Fruit fly (Drosophila melanogaster) whole organism, embryonic: ENCODE results near the gene Sulf1.
A peak's percentile ranks its signal among the peaks of the same experiment; 100 is the strongest.

Experiments used
- C15 ChIP-seq: fragments of 200-800 bp; sonication (Bioruptor generic); IDR thresholded peaks from 3 replicates; pipeline ENCODE4 v1.3.6; 2022; ENCODE audit warnings: missing biosample characterization, missing genetic modification characterization
- CG10565 ChIP-seq: fragments of 200-800 bp; sonication (Bioruptor generic); optimal IDR thresholded peaks from 3 replicates; lab custom pipeline; 2016; ENCODE audit warnings: missing biosample characterization, mild to moderate bottlenecking, missing genetic modification characterization
- CG10959 ChIP-seq: fragments of 200-800 bp; sonication (Bioruptor generic); IDR thresholded peaks from 2 replicates; pipeline ENCODE4 v1.3.6; 2022; ENCODE audit warnings: missing biosample characterization, missing genetic modification characterization
- CG12155 ChIP-seq: fragments of 200-800 bp; sonication (Bioruptor generic); optimal IDR thresholded peaks from 3 replicates; lab custom pipeline; 2016; ENCODE audit warnings: missing biosample characterization, missing genetic modification characterization
- CG12299 ChIP-seq: fragments of 200-800 bp; sonication (Bioruptor generic); optimal IDR thresholded peaks from 2 replicates; lab custom pipeline; 2018; ENCODE audit warnings: missing biosample characterization, mild to moderate bottlenecking, missing genetic modification characterization
- CG12391 ChIP-seq: fragments of 200-800 bp; sonication (Bioruptor generic); optimal IDR thresholded peaks from 3 replicates; lab custom pipeline; 2018; ENCODE audit warnings: missing biosample characterization, mild to moderate bottlenecking, missing genetic modification characterization, moderate library complexity
- CG13123 ChIP-seq: fragments of 200-800 bp; sonication (Bioruptor generic); optimal IDR thresholded peaks from 2 replicates; lab custom pipeline; 2016; ENCODE audit warnings: missing biosample characterization, missing genetic modification characterization
- CG13296 ChIP-seq: fragments of 200-800 bp; sonication (Bioruptor generic); optimal IDR thresholded peaks from 3 replicates; lab custom pipeline; 2018; ENCODE audit warnings: missing biosample characterization, mild to moderate bottlenecking, missing genetic modification characterization
- CG17359 ChIP-seq: fragments of 200-800 bp; sonication (Bioruptor generic); optimal IDR thresholded peaks from 3 replicates; lab custom pipeline; 2018; ENCODE audit warnings: missing biosample characterization, mild to moderate bottlenecking, missing genetic modification characterization, moderate library complexity
- CG17361 ChIP-seq: fragments of 200-800 bp; sonication (Bioruptor generic); IDR thresholded peaks from 3 replicates; pipeline ENCODE4 v1.3.6; 2022; ENCODE audit warnings: missing biosample characterization, missing genetic modification characterization
- CG1792 ChIP-seq: fragments of 200-800 bp; sonication (Bioruptor generic); optimal IDR thresholded peaks from 2 replicates; lab custom pipeline; 2016; ENCODE audit warnings: missing biosample characterization, missing genetic modification characterization
- CG34224 ChIP-seq: fragments of 200-800 bp; sonication (Bioruptor generic); IDR thresholded peaks from 3 replicates; pipeline ENCODE4 v1.3.6; 2022; ENCODE audit warnings: missing biosample characterization, missing genetic modification characterization; ENCODE audit not compliant: partially characterized antibody
- CG34376 ChIP-seq: fragments of 200-800 bp; sonication (Bioruptor generic); optimal IDR thresholded peaks from 2 replicates; lab custom pipeline; 2018; ENCODE audit warnings: missing biosample characterization, mild to moderate bottlenecking, missing genetic modification characterization
- CG4424 ChIP-seq: fragments of 200-800 bp; sonication (Bioruptor generic); optimal IDR thresholded peaks from 3 replicates; lab custom pipeline; 2016; ENCODE audit warnings: missing biosample characterization, missing genetic modification characterization
- CG7357 ChIP-seq: fragments of 200-800 bp; sonication (Bioruptor generic); IDR thresholded peaks from 3 replicates; pipeline ENCODE4 v1.3.6; 2022; ENCODE audit warnings: missing biosample characterization, missing genetic modification characterization
- CG8924 ChIP-seq: fragments of 200-800 bp; optimal IDR thresholded peaks from 3 replicates; lab custom pipeline; 2019; ENCODE audit warnings: missing biosample characterization, mild to moderate bottlenecking, missing genetic modification characterization, moderate library complexity
- CG9215 ChIP-seq: fragments of 200-800 bp; sonication (Bioruptor generic); IDR thresholded peaks from 2 replicates; pipeline ENCODE4 v1.3.6; 2022; ENCODE audit warnings: missing biosample characterization, missing genetic modification characterization
- CoRest ChIP-seq: fragments of 200-800 bp; sonication (Bioruptor generic); optimal IDR thresholded peaks from 3 replicates; lab custom pipeline; 2018; ENCODE audit warnings: missing biosample characterization, mild to moderate bottlenecking, missing genetic modification characterization, moderate library complexity
- D ChIP-seq, 2 experiments: fragments of 200-800 bp in 1 of 2; fragments of >200 bp in 1 of 2; sonication (Bioruptor generic) in 1 of 2; optimal IDR thresholded peaks; 2 replicates in 1 of 2; 3 replicates in 1 of 2; lab custom pipeline; 2017; ENCODE audit warnings: mild to moderate bottlenecking in 1 of 2, missing biosample characterization in 1 of 2, missing genetic modification characterization in 1 of 2, missing genetic modification reagents in 1 of 2
- D19B ChIP-seq: fragments of 200-800 bp; sonication (Bioruptor generic); optimal IDR thresholded peaks from 2 replicates; lab custom pipeline; 2017; ENCODE audit warnings: missing biosample characterization, mild to moderate bottlenecking, missing genetic modification characterization
- Dip2 ChIP-seq: fragments of 200-800 bp; sonication (Bioruptor generic); IDR thresholded peaks from 2 replicates; pipeline ENCODE4 v1.3.6; 2022; ENCODE audit warnings: missing biosample characterization, missing genetic modification characterization
- Dll ChIP-seq: fragments of 200-800 bp; sonication (Bioruptor generic); IDR thresholded peaks from 4 replicates; pipeline ENCODE4 v1.3.6; 2022; ENCODE audit warnings: missing biosample characterization, missing genetic modification characterization; ENCODE audit not compliant: partially characterized antibody
- HLH3B ChIP-seq: fragments of 200-800 bp; sonication (Bioruptor generic); IDR thresholded peaks from 2 replicates; pipeline ENCODE4 v1.3.6; 2022; ENCODE audit warnings: missing biosample characterization, missing genetic modification characterization
- HmgD ChIP-seq: fragments of 200-800 bp; sonication (Bioruptor generic); optimal IDR thresholded peaks from 3 replicates; lab custom pipeline; 2016; ENCODE audit warnings: missing biosample characterization, missing genetic modification characterization
- Jarid2 ChIP-seq: fragments of 200-800 bp; sonication (Bioruptor generic); optimal IDR thresholded peaks from 3 replicates; lab custom pipeline; 2017; ENCODE audit warnings: mild to moderate bottlenecking, missing biosample characterization, missing genetic modification reagents, missing genetic modification characterization
- Kr ChIP-seq: fragments of 200-800 bp; sonication (Bioruptor generic); optimal IDR thresholded peaks from 2 replicates; lab custom pipeline; 2017; ENCODE audit warnings: missing biosample characterization, mild to moderate bottlenecking, missing genetic modification characterization
- Oaz ChIP-seq: fragments of 200-800 bp; sonication (Bioruptor generic); IDR thresholded peaks from 2 replicates; pipeline ENCODE4 v1.3.6; 2022; ENCODE audit warnings: missing biosample characterization, missing genetic modification characterization
- Pdp1 ChIP-seq, 2 experiments: fragments of 200-800 bp; sonication (Bioruptor generic); optimal IDR thresholded peaks; 3 replicates each; lab custom pipeline; 2016; ENCODE audit warnings: missing biosample characterization in 2 of 2, missing genetic modification characterization in 2 of 2, mild to moderate bottlenecking in 1 of 2, moderate library complexity in 1 of 2
- Side ChIP-seq: fragments of 200-800 bp; sonication (Bioruptor generic); optimal IDR thresholded peaks from 2 replicates; lab custom pipeline; 2016; ENCODE audit warnings: missing biosample characterization, missing genetic modification characterization
- Spps ChIP-seq: fragments of 200-800 bp; sonication (Bioruptor generic); optimal IDR thresholded peaks from 2 replicates; lab custom pipeline; 2018; ENCODE audit warnings: missing biosample characterization, mild to moderate bottlenecking, missing genetic modification characterization
- Tbp ChIP-seq: fragments of >200 bp; optimal IDR thresholded peaks from 2 replicates; lab custom pipeline; 2018; ENCODE audit warnings: missing biosample characterization, missing genetic modification characterization
- Trl ChIP-seq, 3 experiments: fragments of >200 bp in 2 of 3; fragments of 200-800 bp in 1 of 3; sonication (Bioruptor generic) in 1 of 3; optimal IDR thresholded peaks; 2 replicates in 1 of 3; 3 replicates in 2 of 3; lab custom pipeline; 2016 to 2017; ENCODE audit warnings: missing biosample characterization in 1 of 3, missing genetic modification characterization in 1 of 3
- ase ChIP-seq: fragments of 200-800 bp; sonication (Bioruptor generic); IDR thresholded peaks from 3 replicates; pipeline ENCODE4 v1.3.6; 2022; ENCODE audit warnings: missing biosample characterization, missing genetic modification characterization
- cas ChIP-seq: fragments of 200-800 bp; sonication (Bioruptor generic); IDR thresholded peaks from 2 replicates; pipeline ENCODE4 v1.3.6; 2022; ENCODE audit warnings: missing biosample characterization, missing genetic modification characterization
- chinmo ChIP-seq: fragments of 200-800 bp; sonication (Bioruptor generic); IDR thresholded peaks from 4 replicates; pipeline ENCODE4 v1.3.6; 2022; ENCODE audit warnings: missing biosample characterization, missing genetic modification characterization; ENCODE audit not compliant: partially characterized antibody
- ci ChIP-seq: fragments of 200-800 bp; sonication (Bioruptor generic); IDR thresholded peaks from 3 replicates; pipeline ENCODE4 v1.3.6; 2022; ENCODE audit warnings: missing biosample characterization, missing genetic modification characterization
- da ChIP-seq: fragments of 200-800 bp; sonication (Bioruptor generic); optimal IDR thresholded peaks from 2 replicates; lab custom pipeline; 2016; ENCODE audit warnings: missing biosample characterization, missing genetic modification characterization
- dysf ChIP-seq: fragments of 200-800 bp; sonication (Bioruptor generic); IDR thresholded peaks from 3 replicates; pipeline ENCODE4 v1.3.6; 2022; ENCODE audit warnings: missing biosample characterization, missing genetic modification characterization
- gcm ChIP-seq: fragments of 200-800 bp; sonication (Bioruptor generic); optimal IDR thresholded peaks from 2 replicates; lab custom pipeline; 2019; ENCODE audit warnings: missing biosample characterization, mild to moderate bottlenecking, missing genetic modification characterization, moderate library complexity
- gfzf ChIP-seq: fragments of 200-800 bp; sonication (Bioruptor generic); optimal IDR thresholded peaks from 2 replicates; lab custom pipeline; 2016; ENCODE audit warnings: missing biosample characterization, mild to moderate bottlenecking, missing genetic modification characterization, moderate library complexity
- gro ChIP-seq: fragments of 200-800 bp; sonication (Bioruptor generic); optimal IDR thresholded peaks from 2 replicates; lab custom pipeline; 2016; ENCODE audit warnings: missing biosample characterization, missing genetic modification characterization
- hb ChIP-seq: fragments of 200-800 bp; sonication (Bioruptor generic); IDR thresholded peaks from 3 replicates; pipeline ENCODE4 v1.3.6; 2022; ENCODE audit warnings: missing biosample characterization, missing genetic modification characterization; ENCODE audit not compliant: partially characterized antibody
- her ChIP-seq: fragments of 200-800 bp; sonication (Bioruptor generic); optimal IDR thresholded peaks from 2 replicates; lab custom pipeline; 2016; ENCODE audit warnings: missing biosample characterization, missing genetic modification characterization
- lab ChIP-seq: fragments of 200-800 bp; sonication (Bioruptor generic); optimal IDR thresholded peaks from 3 replicates; lab custom pipeline; 2017; ENCODE audit warnings: missing biosample characterization, missing genetic modification characterization, mild to moderate bottlenecking, moderate library complexity, missing genetic modification reagents
- mirr ChIP-seq: fragments of 200-800 bp; sonication (Bioruptor generic); optimal IDR thresholded peaks from 3 replicates; lab custom pipeline; 2018; ENCODE audit warnings: missing biosample characterization, mild to moderate bottlenecking, missing genetic modification characterization
- nmo ChIP-seq: fragments of 200-800 bp; sonication (Bioruptor generic); optimal IDR thresholded peaks from 2 replicates; lab custom pipeline; 2018; ENCODE audit warnings: missing biosample characterization, mild to moderate bottlenecking, missing genetic modification characterization, moderate library complexity
- pnt ChIP-seq: fragments of 200-800 bp; sonication (Bioruptor generic); optimal IDR thresholded peaks from 3 replicates; lab custom pipeline; 2016; ENCODE audit warnings: missing biosample characterization, missing genetic modification characterization
- stwl ChIP-seq: fragments of 200-800 bp; sonication (Bioruptor generic); optimal IDR thresholded peaks from 3 replicates; lab custom pipeline; 2018; ENCODE audit warnings: missing biosample characterization, mild to moderate bottlenecking, missing genetic modification characterization, moderate library complexity
- tin ChIP-seq: fragments of 200-800 bp; sonication (Bioruptor generic); optimal IDR thresholded peaks from 3 replicates; lab custom pipeline; 2016; ENCODE audit warnings: missing biosample characterization, missing genetic modification characterization
- vvl ChIP-seq: fragments of 200-800 bp; sonication (Bioruptor generic); IDR thresholded peaks from 2 replicates; pipeline ENCODE4 v1.3.6; 2022; ENCODE audit warnings: missing biosample characterization, missing genetic modification characterization
- zen ChIP-seq: fragments of 200-800 bp; sonication (Bioruptor generic); optimal IDR thresholded peaks from 3 replicates; lab custom pipeline; 2018; ENCODE audit warnings: missing biosample characterization, mild to moderate bottlenecking, missing genetic modification characterization, moderate library complexity

The Sulf1 gene

dm6 chr3R:16359098-16359497 lies 19.7 kb upstream of the Sulf1 start, which contains the start of gene CG17931 (continued):
- TF ChIP-seq CG12155 (no peak), gro (GFP tag; lab: Kevin White, UChicago) (no peak), Dip2 (GFP tag; lab: Robert Waterston, UW) (no peak), Kr (GFP tag; lab: Kevin White, UChicago) (no peak), lab (no peak), Jarid2 (GFP tag; lab: Kevin White, UChicago) (no peak), Pdp1 (GFP tag; optimal IDR thresholded peaks at IDR 0.05; lab: Kevin White, UChicago) (peak in 1 of 2 experiments; percentile 58), CG17361 (GFP tag; lab: Robert Waterston, UW) (peak; percentile 35; the same call in 1 of the 3 replicates), vvl (no peak), dysf (no peak), CG7357 (GFP tag; lab: Robert Waterston, UW) (no peak), CG4424 (GFP tag; lab: Kevin White, UChicago) (no peak), gcm (peak; percentile 1), CG12391 (peak; percentile 36), HLH3B (GFP tag; lab: Robert Waterston, UW) (no peak), pnt (GFP tag; lab: Kevin White, UChicago) (no peak), zen (tag; lab: Kevin White, UChicago) (peak; percentile 20), ase (no peak), CG10565 (GFP tag; lab: Kevin White, UChicago) (no peak), CG1792 (no peak), tin (GFP tag; lab: Kevin White, UChicago) (no peak), CG13123 (GFP tag; lab: Kevin White, UChicago) (no peak), gfzf (GFP tag; lab: Kevin White, UChicago) (peak; percentile 98), Spps (tag; lab: Kevin White, UChicago) (no peak), nmo (GFP tag; lab: Kevin White, UChicago) (peak; percentile 62), mirr (GFP tag; lab: Kevin White, UChicago) (no peak), chinmo (GFP tag; lab: Robert Waterston, UW) (no peak), CG17359 (no peak), cas (GFP tag; lab: Robert Waterston, UW) (no peak), CG8924 (tag; lab: Kevin White, UChicago) (peak; percentile 72), Tbp (no peak), stwl (tag; lab: Kevin White, UChicago) (peak; percentile 90), Side (no peak), Oaz (GFP tag; lab: Robert Waterston, UW) (no peak), CG12299 (tag; lab: Kevin White, UChicago) (no peak), Trl (optimal IDR thresholded peaks at IDR 0.05; lab: Kevin White, UChicago) (no peak), Trl (GFP tag; optimal IDR thresholded peaks at IDR 0.05; lab: Kevin White, UChicago) (no peak), da (no peak), CG10959 (GFP tag; lab: Robert Waterston, UW) (no peak), D19B (GFP tag; lab: Kevin White, UChicago) (no peak), C15 (no peak), ci (no peak), CG34376 (GFP tag; lab: Kevin White, UChicago) (no peak), CG34224 (no peak), hb (GFP tag; lab: Robert Waterston, UW) (no peak), her (GFP tag; lab: Kevin White, UChicago) (peak; percentile 100), Dll (GFP tag; lab: Robert Waterston, UW) (no peak), CoRest (tag; lab: Kevin White, UChicago) (peak; percentile 35), HmgD (GFP tag; lab: Kevin White, UChicago) (peak; percentile 5), CG13296 (GFP tag; lab: Kevin White, UChicago) (no peak), D (optimal IDR thresholded peaks at IDR 0.05; lab: Kevin White, UChicago) (no peak), D (GFP tag; optimal IDR thresholded peaks at IDR 0.05; lab: Kevin White, UChicago) (no peak), CG9215 (GFP tag; lab: Robert Waterston, UW) (no peak)
